Fruit fly (Drosophila melanogaster) whole organism, adult: ENCODE results near the gene CG12016.
A peak's percentile ranks its signal among the peaks of the same experiment; 100 is the strongest.

ENCODE experiments used
- CG11617 ChIP-seq: fragments of 200-800 bp; sonication (Bioruptor generic); optimal IDR thresholded peaks from 2 replicates; lab custom pipeline; 2017; ENCODE audit warnings: mild to moderate bottlenecking, missing biosample characterization, missing genetic modification reagents, missing genetic modification characterization
- CG12768 ChIP-seq: fragments of 200-800 bp; sonication (Bioruptor generic); optimal IDR thresholded peaks from 2 replicates; lab custom pipeline; 2017; ENCODE audit warnings: missing biosample characterization, missing genetic modification characterization, mild to moderate bottlenecking, moderate library complexity, missing genetic modification reagents
- CG14711 ChIP-seq: fragments of 200-800 bp; sonication (Bioruptor generic); optimal IDR thresholded peaks from 2 replicates; lab custom pipeline; 2018; ENCODE audit warnings: missing biosample characterization, mild to moderate bottlenecking, missing genetic modification characterization, moderate library complexity
- CG1620 ChIP-seq: fragments of 200-800 bp; sonication (Bioruptor generic); optimal IDR thresholded peaks from 2 replicates; lab custom pipeline; 2016; ENCODE audit warnings: missing biosample characterization, missing genetic modification characterization
- CG33017 ChIP-seq: fragments of 200-800 bp; sonication (Bioruptor generic); optimal IDR thresholded peaks from 2 replicates; lab custom pipeline; 2018; ENCODE audit warnings: missing biosample characterization, mild to moderate bottlenecking, missing genetic modification characterization, moderate library complexity
- CG5204 ChIP-seq: fragments of 200-800 bp; sonication (Bioruptor generic); optimal IDR thresholded peaks from 2 replicates; lab custom pipeline; 2016; ENCODE audit warnings: missing biosample characterization, missing genetic modification characterization
- CG7045 ChIP-seq: fragments of 200-800 bp; sonication (Bioruptor generic); optimal IDR thresholded peaks from 2 replicates; lab custom pipeline; 2017; ENCODE audit warnings: missing biosample characterization, mild to moderate bottlenecking, missing genetic modification characterization
- CG7101 ChIP-seq: fragments of 200-800 bp; sonication (Bioruptor generic); optimal IDR thresholded peaks from 2 replicates; lab custom pipeline; 2018; ENCODE audit warnings: missing biosample characterization, mild to moderate bottlenecking, missing genetic modification characterization, moderate library complexity
- Clk ChIP-seq: fragments of 200-800 bp; sonication (Bioruptor generic); optimal IDR thresholded peaks from 2 replicates; lab custom pipeline; 2017; ENCODE audit warnings: missing biosample characterization, missing genetic modification characterization
- Crg-1 ChIP-seq: fragments of 200-800 bp; sonication (Bioruptor generic); optimal IDR thresholded peaks from 2 replicates; lab custom pipeline; 2016; ENCODE audit warnings: missing biosample characterization, missing genetic modification characterization
- Hr96 ChIP-seq: fragments of 200-800 bp; sonication (Bioruptor generic); optimal IDR thresholded peaks from 2 replicates; lab custom pipeline; 2016; ENCODE audit warnings: missing biosample characterization, missing genetic modification characterization
- Mnt ChIP-seq: fragments of 200-800 bp; sonication (Bioruptor generic); optimal IDR thresholded peaks from 2 replicates; lab custom pipeline; 2016; ENCODE audit warnings: missing biosample characterization, mild to moderate bottlenecking, missing genetic modification characterization
- bab1 ChIP-seq: fragments of 200-800 bp; sonication (Bioruptor generic); optimal IDR thresholded peaks from 3 replicates; lab custom pipeline; 2019; ENCODE audit warnings: missing biosample characterization, mild to moderate bottlenecking, missing genetic modification characterization, moderate library complexity
- cic ChIP-seq: fragments of 200-800 bp; sonication (Bioruptor generic); optimal IDR thresholded peaks from 2 replicates; lab custom pipeline; 2017; ENCODE audit warnings: missing biosample characterization, mild to moderate bottlenecking, missing genetic modification characterization, moderate library complexity
- cnc ChIP-seq, 2 experiments: fragments of >200 bp; optimal IDR thresholded peaks; 2 replicates each; lab custom pipeline; 2017
- kay ChIP-seq: fragments of 200-800 bp; sonication (Bioruptor generic); peaks from one replicate; lab custom pipeline; 2016; ENCODE audit warnings: missing biosample characterization, missing genetic modification characterization, borderline replicate concordance
- ovo ChIP-seq: fragments of 200-800 bp; sonication (Bioruptor generic); optimal IDR thresholded peaks from 2 replicates; lab custom pipeline; 2016; ENCODE audit warnings: missing biosample characterization, missing genetic modification characterization
- pad ChIP-seq: fragments of 200-800 bp; sonication (Bioruptor generic); optimal IDR thresholded peaks from 3 replicates; lab custom pipeline; 2017; ENCODE audit warnings: missing biosample characterization, missing genetic modification characterization, mild to moderate bottlenecking, moderate library complexity, missing genetic modification reagents
- tj ChIP-seq: fragments of 200-800 bp; sonication (Bioruptor generic); optimal IDR thresholded peaks from 3 replicates; lab custom pipeline; 2017; ENCODE audit warnings: missing biosample characterization, mild to moderate bottlenecking, missing genetic modification characterization, moderate library complexity
- toe ChIP-seq: fragments of 200-800 bp; sonication (Bioruptor generic); optimal IDR thresholded peaks from 2 replicates; lab custom pipeline; 2016; ENCODE audit warnings: missing biosample characterization, missing genetic modification characterization

The CG12016 gene

DNA sequence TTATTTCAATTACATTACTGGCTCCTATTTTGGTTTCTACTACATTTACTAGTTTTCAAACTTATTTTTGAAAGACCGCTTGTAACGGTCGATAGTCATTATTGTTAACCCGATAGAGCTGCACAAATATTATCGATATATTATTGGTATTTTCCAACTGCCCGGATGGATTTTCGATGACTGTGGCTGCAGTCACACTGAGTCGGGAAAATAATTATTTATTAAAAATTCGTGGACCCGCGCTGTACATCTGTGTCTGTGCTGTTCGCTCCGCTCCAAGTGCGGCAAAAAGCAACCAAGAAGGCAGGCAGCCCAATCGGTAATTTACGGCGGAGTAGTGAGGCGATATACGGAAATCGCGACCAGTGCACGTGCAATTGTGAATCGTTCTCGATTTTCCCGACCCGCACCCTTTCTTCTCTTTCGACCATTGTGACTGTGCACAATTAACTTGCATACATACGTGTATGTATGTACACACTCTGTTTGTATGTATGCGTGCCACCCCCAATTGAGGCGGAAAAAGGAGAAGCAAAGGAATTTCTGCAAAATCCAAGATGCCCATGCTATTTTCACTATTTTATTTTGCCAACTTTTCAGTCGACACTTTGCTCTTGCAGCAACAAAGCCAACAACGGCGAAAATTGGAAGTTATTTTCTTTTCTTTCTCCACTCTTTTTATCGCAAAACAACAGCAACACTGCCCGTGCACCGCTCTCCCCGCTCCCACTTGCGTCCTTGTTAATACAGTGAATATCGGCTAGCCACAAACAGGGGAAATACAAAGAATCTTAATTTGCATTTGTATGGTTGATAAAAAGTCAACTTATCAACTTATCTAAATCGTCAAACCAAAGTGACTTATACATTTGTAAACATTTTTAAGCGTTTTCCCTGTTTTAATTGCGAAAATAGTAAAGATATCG lies 15.6 kb upstream of the CG12016 start, which contains the start of gene ZnT63C:
Gene ZnT63C, plus strand, starts transcription at position 175 of the 926 bp plus-strand sequence.
- TF ChIP-seq Crg-1 (GFP tag; lab: Kevin White, UChicago) (no peak), cnc (optimal IDR thresholded peaks at IDR 0.05; lab: Kevin White, UChicago) (peak; percentile 56 to 86), CG14711 (tag; lab: Kevin White, UChicago) (peak; percentile 41), CG12768 (GFP tag; lab: Kevin White, UChicago) (no peak), pad (GFP tag; lab: Kevin White, UChicago) (peak; percentile 65), cic (peak; percentile 50), tj (GFP tag; lab: Kevin White, UChicago) (peak; percentile 3), CG7045 (GFP tag; lab: Kevin White, UChicago) (peak; percentile 12), bab1 (GFP tag; lab: Kevin White, UChicago) (no peak), toe (GFP tag; lab: Kevin White, UChicago) (no peak), CG11617 (GFP tag; lab: Kevin White, UChicago) (no peak), ovo (GFP tag; lab: Kevin White, UChicago) (no peak), Clk (GFP tag; lab: Kevin White, UChicago) (no peak), CG1620 (GFP tag; lab: Kevin White, UChicago) (no peak), Hr96 (GFP tag; lab: Kevin White, UChicago) (no peak), CG7101 (tag; lab: Kevin White, UChicago) (no peak), Mnt (GFP tag; lab: Kevin White, UChicago) (peak; percentile 88), kay (GFP tag; lab: Kevin White, UChicago) (peak; percentile 64), CG5204 (GFP tag; lab: Kevin White, UChicago) (no peak), CG33017 (no peak)

dm6 chr3L:3304740-3305139 lies 14.6 kb upstream of the CG12016 start:
- no peak for TF ChIP-seq tj (GFP tag; lab: Kevin White, UChicago)
- TF ChIP-seq bab1 (GFP tag; lab: Kevin White, UChicago) = no peak
- TF ChIP-seq cnc (optimal IDR thresholded peaks at IDR 0.05; lab: Kevin White, UChicago) = no peak
- TF ChIP-seq kay (GFP tag; lab: Kevin White, UChicago) = no peak
- TF ChIP-seq CG14711 (tag; lab: Kevin White, UChicago) = no peak
- no peak for TF ChIP-seq CG11617 (GFP tag; lab: Kevin White, UChicago)

DNA sequence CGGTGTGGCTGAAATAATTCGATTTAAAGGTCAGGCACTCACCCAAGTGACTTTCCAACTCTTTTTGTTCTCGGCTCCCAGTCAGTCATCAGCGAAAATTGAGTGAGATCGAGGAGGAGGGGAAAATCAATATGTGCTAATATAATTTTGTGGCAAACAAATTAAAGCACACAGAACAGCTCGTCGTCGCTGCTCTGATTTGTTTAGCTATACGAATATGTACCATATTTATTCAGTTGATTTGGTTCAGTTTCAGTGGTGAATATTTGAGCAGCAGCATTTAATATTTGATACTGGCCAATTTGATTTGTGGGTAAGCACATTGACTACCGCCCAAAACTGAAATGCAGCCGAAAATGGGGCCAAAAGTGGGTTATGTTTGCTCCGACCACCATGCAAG lies 13.9 kb upstream of the CG12016 start:
- TF ChIP-seq CG12768 (GFP tag; lab: Kevin White, UChicago) (no peak), CG7101 (tag; lab: Kevin White, UChicago) (no peak), CG11617 (GFP tag; lab: Kevin White, UChicago) (no peak), Crg-1 (GFP tag; lab: Kevin White, UChicago) (no peak), cic (no peak), Mnt (GFP tag; lab: Kevin White, UChicago) (no peak), CG14711 (tag; lab: Kevin White, UChicago) (no peak), kay (GFP tag; lab: Kevin White, UChicago) (no peak), tj (GFP tag; lab: Kevin White, UChicago) (no peak), Hr96 (GFP tag; lab: Kevin White, UChicago) (no peak), CG7045 (GFP tag; lab: Kevin White, UChicago) (no peak), bab1 (GFP tag; lab: Kevin White, UChicago) (no peak), toe (GFP tag; lab: Kevin White, UChicago) (no peak), ovo (GFP tag; lab: Kevin White, UChicago) (no peak)

DNA sequence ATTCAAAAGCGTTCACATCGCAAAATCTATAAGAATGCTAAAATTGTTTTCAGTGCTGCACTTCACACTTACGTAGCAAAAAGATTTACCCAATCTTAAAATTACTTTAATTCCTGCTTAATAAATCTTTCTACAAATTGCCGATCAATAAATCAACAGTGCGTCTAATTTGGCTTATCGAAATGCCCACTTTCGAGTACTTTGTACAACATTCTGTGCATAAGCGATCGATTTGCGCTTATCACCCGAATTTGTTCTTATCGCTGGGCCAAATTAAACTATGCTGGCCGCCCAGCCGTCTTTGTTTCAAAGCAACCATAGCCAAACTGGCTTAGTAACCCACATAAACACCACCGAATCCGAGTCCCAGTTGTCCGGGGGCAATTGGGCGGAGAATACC lies 12.8 kb upstream of the CG12016 start:
- no peak for TF ChIP-seq CG12768 (GFP tag; lab: Kevin White, UChicago)
- no peak for TF ChIP-seq CG33017
- no peak for TF ChIP-seq CG1620 (GFP tag; lab: Kevin White, UChicago)
- TF ChIP-seq ovo (GFP tag; lab: Kevin White, UChicago) = no peak
- TF ChIP-seq kay (GFP tag; lab: Kevin White, UChicago) = peak; percentile 14
- TF ChIP-seq CG7045 (GFP tag; lab: Kevin White, UChicago) = no peak

- TF ChIP-seq cnc (optimal IDR thresholded peaks at IDR 0.05; lab: Kevin White, UChicago) (no peak), cic (no peak), CG14711 (tag; lab: Kevin White, UChicago) (no peak), tj (GFP tag; lab: Kevin White, UChicago) (no peak)
Observed at dm6 chr3L:3307593-3307992, 11.8 kb upstream of the CG12016 start.
